Worm (Caenorhabditis elegans) whole organism, young adult: Measurements from ENCODE around the gene inf-1.
A peak's percentile ranks its signal among the peaks of the same experiment; 100 is the strongest.

ENCODE experiments used
- B0035.1 ChIP-seq: sonication (generic microtip); optimal IDR thresholded peaks from 2 replicates; lab custom pipeline; 2016; ENCODE audit warnings: missing genetic modification characterization, mild to moderate bottlenecking, missing compliant biosample characterization, missing genotype, missing genetic modification reagents
- attf-6 ChIP-seq: fragments of 200-800 bp; sonication (Bioruptor generic); IDR thresholded peaks from 2 replicates; pipeline ENCODE4 v1.3.6; 2022; ENCODE audit warnings: missing genetic modification reagents, missing genetic modification characterization, missing compliant biosample characterization
- ceh-40 ChIP-seq: fragments of 200-800 bp; sonication (Bioruptor generic); IDR thresholded peaks from 2 replicates; pipeline ENCODE4 v1.3.6; 2022; ENCODE audit warnings: missing genetic modification characterization, missing compliant biosample characterization
- dpff-1 ChIP-seq: sonication (generic microtip); optimal IDR thresholded peaks from 2 replicates; lab custom pipeline; 2017; ENCODE audit warnings: mild to moderate bottlenecking, missing genetic modification characterization, missing compliant biosample characterization
- him-1 ChIP-seq: sonication (generic microtip); optimal IDR thresholded peaks from 2 replicates; lab custom pipeline; 2016; ENCODE audit warnings: missing genotype, missing genetic modification reagents, missing genetic modification characterization, missing compliant biosample characterization
- lin-40 ChIP-seq: sonication (generic microtip); optimal IDR thresholded peaks from 2 replicates; lab custom pipeline; 2016; ENCODE audit warnings: missing genetic modification characterization, mild to moderate bottlenecking, missing compliant biosample characterization, missing genotype, missing genetic modification reagents
- tbx-9 ChIP-seq: sonication (generic microtip); optimal IDR thresholded peaks from 2 replicates; lab custom pipeline; 2016; ENCODE audit warnings: borderline replicate concordance, missing genetic modification characterization, inconsistent platforms, missing compliant biosample characterization
- zfh-2 ChIP-seq: fragments of 200-800 bp; sonication (Bioruptor generic); conservative IDR thresholded peaks from 2 replicates; pipeline ENCODE4 v1.3.6; 2022; ENCODE audit warnings: missing genetic modification reagents, missing genetic modification characterization, missing compliant biosample characterization

- TF ChIP-seq tbx-9 (tag; lab: Kevin White, UChicago) (no peak), dpff-1 (tag; lab: Kevin White, UChicago) (no peak), B0035.1 (tag; lab: Kevin White, UChicago) (no peak), lin-40 (tag; lab: Kevin White, UChicago) (peak; percentile 54), him-1 (tag; lab: Kevin White, UChicago) (no peak), attf-6 (peak; percentile 53; the same call in 1 of the 2 replicates), ceh-40 (GFP tag; lab: Robert Waterston, UW) (no peak), zfh-2 (GFP tag; lab: Robert Waterston, UW) (no peak)
These were observed 41.4 kb upstream of the inf-1 start for ce11 chrIII:6888497-6888896.
